Worm (Caenorhabditis elegans) whole organism, L2 larva: Measurements from ENCODE around the gene sre-2.

Experiments used
- ama-1 ChIP-seq: fragments of 150-350 bp; optimal IDR thresholded peaks from 2 replicates; lab custom pipeline; 2018; ENCODE audit warnings: inconsistent platforms
- nhr-10 ChIP-seq: sonication (generic microtip); optimal IDR thresholded peaks from 2 replicates; lab custom pipeline; 2017; ENCODE audit warnings: missing biosample characterization, missing genetic modification characterization
- nhr-77 ChIP-seq: fragments of 150-350 bp; optimal IDR thresholded peaks from 2 replicates; lab custom pipeline; 2014; ENCODE audit warnings: missing biosample characterization, missing genetic modification characterization

- TF ChIP-seq nhr-77 (tag; lab: Kevin White, UChicago) (no peak), ama-1 (lab: Kevin White, UChicago) (no peak), nhr-10 (tag; lab: Kevin White, UChicago) (no peak)
Observed at ce11 chrII:8093914-8094313, 8.0 kb downstream of the sre-2 start.
